Fruit fly (Drosophila melanogaster) Kc167 (cell line): ENCODE results near the gene CG13930.

ENCODE experiments used
- Myc ChIP-seq: fragments of >200 bp; optimal IDR thresholded peaks from 2 replicates; lab custom pipeline; 2017; ENCODE audit warnings: missing external identifiers
- Sin3A ChIP-seq: fragments of >200 bp; optimal IDR thresholded peaks from 2 replicates; lab custom pipeline; 2018; ENCODE audit warnings: missing external identifiers
- psq ChIP-seq: fragments of >200 bp; optimal IDR thresholded peaks from 2 replicates; lab custom pipeline; 2017; ENCODE audit warnings: missing external identifiers

dm6 chr3L:1683091-1683490 lies 10.6 kb upstream of the CG13930 start:
- no peak for TF ChIP-seq Myc
- TF ChIP-seq psq, result no peak
- no peak for TF ChIP-seq Sin3A (lab: Kevin White, UChicago)
